Worm (Caenorhabditis elegans) whole organism, L4 larva: ENCODE measurements around the gene fbxa-183.

Experiments
- T20F7.1 ChIP-seq: fragments of 200-800 bp; sonication (Bioruptor generic); optimal IDR thresholded peaks from 2 replicates; lab custom pipeline; 2018; ENCODE audit warnings: mild to moderate bottlenecking, missing genetic modification characterization, missing compliant biosample characterization
- ceh-82 ChIP-seq: sonication (generic microtip); optimal IDR thresholded peaks from 2 replicates; lab custom pipeline; 2017; ENCODE audit warnings: missing biosample characterization, missing genetic modification characterization
- daf-8 ChIP-seq: fragments of 200-800 bp; sonication (Bioruptor generic); IDR thresholded peaks from 2 replicates; pipeline ENCODE4 v1.3.6; 2022; ENCODE audit warnings: missing genetic modification characterization, missing compliant biosample characterization
- egl-27 ChIP-seq: sonication (generic microtip); optimal IDR thresholded peaks from 3 replicates; lab custom pipeline; 2017; ENCODE audit warnings: missing biosample characterization, missing genetic modification reagents, missing genetic modification characterization
- lsy-2 ChIP-seq, 2 experiments: fragments of 150-350 bp in 1 of 2; sonication (generic microtip) in 1 of 2; optimal IDR thresholded peaks; 2 replicates each; lab custom pipeline; 2014 to 2017; ENCODE audit warnings: missing biosample characterization in 2 of 2, missing genetic modification characterization in 2 of 2
- mep-1 ChIP-seq: fragments of 150-350 bp; sonication (generic microtip); optimal IDR thresholded peaks from 3 replicates; lab custom pipeline; 2014; ENCODE audit warnings: missing biosample characterization, missing genetic modification characterization
- nhr-11 ChIP-seq: fragments of 150-350 bp; optimal IDR thresholded peaks from 2 replicates; lab custom pipeline; 2014; ENCODE audit warnings: missing biosample characterization, missing genetic modification characterization
- nhr-77 ChIP-seq: fragments of 150-350 bp; optimal IDR thresholded peaks from 2 replicates; lab custom pipeline; 2014; ENCODE audit warnings: missing biosample characterization, missing genetic modification characterization
- pha-4 ChIP-seq, 2 experiments: fragments of 150-350 bp in 1 of 2; fragments of 200-800 bp in 1 of 2; sonication (Bioruptor generic) in 1 of 2; IDR thresholded peaks in 1 of 2; optimal IDR thresholded peaks in 1 of 2; 2 replicates each; pipeline versions ENCODE4 v1.3.6 to Lab custom; 2014 to 2022; ENCODE audit warnings: missing genetic modification characterization in 2 of 2, missing genetic modification reagents in 2 of 2, missing biosample characterization in 1 of 2, missing compliant biosample characterization in 1 of 2
- php-3 ChIP-seq: fragments of 200-800 bp; sonication (Bioruptor generic); IDR thresholded peaks from 2 replicates; pipeline ENCODE4 v1.3.6; 2022; ENCODE audit warnings: missing genetic modification reagents, missing genetic modification characterization, missing compliant biosample characterization
- snpc-4 ChIP-seq: fragments of 150-350 bp; optimal IDR thresholded peaks from 2 replicates; lab custom pipeline; 2014; ENCODE audit warnings: missing biosample characterization, missing genetic modification characterization

DNA sequence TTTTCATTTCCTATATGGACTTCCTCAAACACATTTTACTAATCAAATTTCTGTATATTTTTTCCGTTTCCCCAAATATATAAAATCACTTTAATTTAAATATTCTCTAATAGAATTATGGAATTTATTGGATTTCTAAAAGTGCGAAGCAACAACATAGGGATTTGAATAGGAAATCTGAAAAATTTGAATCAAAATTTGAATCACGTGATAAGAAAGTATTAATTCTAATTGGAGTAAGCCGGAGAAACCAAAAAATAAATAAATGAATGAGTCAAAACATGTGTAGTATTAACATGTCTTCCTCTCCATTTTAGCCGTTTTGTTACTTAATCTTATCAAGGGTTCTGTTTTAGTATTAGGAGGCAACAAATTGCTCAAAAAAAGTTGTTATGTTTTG, 41.4 kb downstream of the fbxa-183 start:
- TF ChIP-seq pha-4 (GFP tag; IDR thresholded peaks at IDR 0.05; lab: Robert Waterston, UW): no peak
- no peak for TF ChIP-seq pha-4 (tag; optimal IDR thresholded peaks at IDR 0.05; lab: Kevin White, UChicago)
- TF ChIP-seq snpc-4: no peak
- TF ChIP-seq T20F7.1 (GFP tag; lab: Kevin White, UChicago): no peak
- TF ChIP-seq mep-1 (tag; lab: Kevin White, UChicago): no peak
- no peak for TF ChIP-seq ceh-82 (tag; lab: Kevin White, UChicago)
- no peak for TF ChIP-seq egl-27
- TF ChIP-seq nhr-77 (tag; lab: Kevin White, UChicago): no peak
- TF ChIP-seq daf-8: no peak
- no peak for TF ChIP-seq php-3 (GFP tag; lab: Robert Waterston, UW)
- TF ChIP-seq nhr-11 (tag; lab: Kevin White, UChicago): no peak
- no peak for TF ChIP-seq lsy-2 (tag; optimal IDR thresholded peaks at IDR 0.05; lab: Kevin White, UChicago)
